Worm (Caenorhabditis elegans) whole organism, L4/young adult: ENCODE measurements around the gene F49E2.5.

ENCODE experiments used
- W03F9.2 ChIP-seq: fragments of 150-350 bp; optimal IDR thresholded peaks from 2 replicates; lab custom pipeline; 2014; ENCODE audit warnings: missing biosample characterization, missing genetic modification characterization
- him-1 ChIP-seq: sonication (generic microtip); optimal IDR thresholded peaks from 2 replicates; lab custom pipeline; 2016; ENCODE audit warnings: missing genotype, missing genetic modification reagents, missing genetic modification characterization, missing compliant biosample characterization

DNA sequence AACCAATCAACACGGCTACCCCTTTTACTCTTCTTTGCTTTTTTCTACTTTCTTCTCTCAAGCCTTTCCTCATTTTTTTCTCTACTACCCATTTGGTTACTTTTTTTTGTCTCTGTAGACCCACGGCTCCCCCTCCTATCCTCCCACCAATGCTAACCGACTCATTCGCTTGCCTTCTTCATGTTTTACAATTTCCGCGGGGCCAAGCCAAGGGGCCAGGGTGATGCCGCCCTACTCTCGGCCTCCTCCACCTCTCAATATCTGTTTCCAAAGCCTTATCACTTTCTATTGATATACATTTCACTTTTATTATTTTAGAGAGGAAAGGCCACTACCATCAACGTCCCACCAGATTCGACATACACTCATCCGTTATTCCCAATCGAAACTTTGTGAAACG, at the start of gene F49E2.5:
- TF ChIP-seq W03F9.2 (tag; lab: Kevin White, UChicago), result no peak
- TF ChIP-seq him-1, result no peak
